Worm (Caenorhabditis elegans) whole organism, L3 larva: ENCODE results near the gene ver-4.

Experiments used
- R02D3.7 ChIP-seq: fragments of 150-350 bp; optimal IDR thresholded peaks from 2 replicates; lab custom pipeline; 2014; ENCODE audit warnings: missing biosample characterization, missing genetic modification characterization
- ZK546.5 ChIP-seq: sonication (generic microtip); optimal IDR thresholded peaks from 2 replicates; lab custom pipeline; 2017; ENCODE audit warnings: missing biosample characterization, missing genetic modification characterization
- aly-2 ChIP-seq: fragments of 150-350 bp; optimal IDR thresholded peaks from 2 replicates; lab custom pipeline; 2014; ENCODE audit warnings: missing biosample characterization, missing genetic modification characterization
- ama-1 ChIP-seq: fragments of 150-350 bp; optimal IDR thresholded peaks from 2 replicates; lab custom pipeline; 2018
- ceh-16 ChIP-seq: sonication (generic microtip); optimal IDR thresholded peaks from 2 replicates; lab custom pipeline; 2017; ENCODE audit warnings: missing biosample characterization, missing genetic modification characterization
- ceh-28 ChIP-seq: fragments of 150-350 bp; optimal IDR thresholded peaks from 2 replicates; lab custom pipeline; 2014; ENCODE audit warnings: missing biosample characterization, missing genetic modification reagents, missing genetic modification characterization
- ceh-9 ChIP-seq: sonication (generic microtip); optimal IDR thresholded peaks from 2 replicates; lab custom pipeline; 2018; ENCODE audit warnings: missing biosample characterization, missing genetic modification characterization
- daf-12 ChIP-seq: fragments of 150-350 bp; optimal IDR thresholded peaks from 2 replicates; lab custom pipeline; 2014; ENCODE audit warnings: missing biosample characterization, missing genetic modification reagents, missing genetic modification characterization
- egl-27 ChIP-seq: sonication (generic microtip); optimal IDR thresholded peaks from 4 replicates; lab custom pipeline; 2017; ENCODE audit warnings: missing biosample characterization, missing genetic modification reagents, missing genetic modification characterization
- egl-5 ChIP-seq: fragments of 150-350 bp; optimal IDR thresholded peaks from 2 replicates; lab custom pipeline; 2017; ENCODE audit warnings: missing biosample characterization, missing genetic modification reagents, missing genetic modification characterization, inconsistent platforms
- elt-1 ChIP-seq: fragments of 150-350 bp; optimal IDR thresholded peaks from 2 replicates; lab custom pipeline; 2014; ENCODE audit warnings: missing biosample characterization, missing genetic modification characterization
- elt-2 ChIP-seq: sonication (generic microtip); optimal IDR thresholded peaks from 2 replicates; lab custom pipeline; 2016; ENCODE audit warnings: missing genetic modification reagents, mild to moderate bottlenecking, missing genetic modification characterization, missing compliant biosample characterization
- elt-3 ChIP-seq, 3 experiments: fragments of 150-350 bp in 1 of 3; sonication (generic microtip) in 2 of 3; optimal IDR thresholded peaks; 2 replicates in 2 of 3; 4 replicates in 1 of 3; lab custom pipeline; 2014 to 2017; ENCODE audit warnings: missing biosample characterization in 3 of 3, missing genetic modification characterization in 3 of 3
- eor-1 ChIP-seq, 2 experiments: fragments of 150-350 bp; optimal IDR thresholded peaks; 2 replicates each; lab custom pipeline; 2014 to 2018; ENCODE audit warnings: missing biosample characterization in 2 of 2, missing genetic modification characterization in 2 of 2
- fkh-10 ChIP-seq: sonication (generic microtip); optimal IDR thresholded peaks from 2 replicates; lab custom pipeline; 2017; ENCODE audit warnings: missing biosample characterization, missing genetic modification reagents, missing genetic modification characterization
- fkh-2 ChIP-seq: fragments of 150-350 bp; optimal IDR thresholded peaks from 2 replicates; lab custom pipeline; 2014; ENCODE audit warnings: missing biosample characterization, missing genetic modification reagents, missing genetic modification characterization
- fos-1 ChIP-seq: fragments of 150-350 bp; optimal IDR thresholded peaks from 2 replicates; lab custom pipeline; 2014; ENCODE audit warnings: missing biosample characterization, missing genetic modification characterization
- hmg-11 ChIP-seq: sonication (generic microtip); optimal IDR thresholded peaks from 2 replicates; lab custom pipeline; 2016; ENCODE audit warnings: missing genetic modification characterization, missing compliant biosample characterization
- jun-1 ChIP-seq: fragments of 150-350 bp; optimal IDR thresholded peaks from 2 replicates; lab custom pipeline; 2014; ENCODE audit warnings: missing biosample characterization, missing genetic modification reagents, missing genetic modification characterization
- lin-15B ChIP-seq: fragments of 150-350 bp; optimal IDR thresholded peaks from 2 replicates; lab custom pipeline; 2014; ENCODE audit warnings: missing biosample characterization, missing genetic modification characterization
- lin-39 ChIP-seq: fragments of 150-350 bp; optimal IDR thresholded peaks from 2 replicates; lab custom pipeline; 2018; ENCODE audit warnings: missing biosample characterization, missing genetic modification reagents, missing genetic modification characterization
- lsy-12 ChIP-seq: sonication (generic microtip); optimal IDR thresholded peaks from 2 replicates; lab custom pipeline; 2016; ENCODE audit warnings: mild to moderate bottlenecking, missing genetic modification characterization, missing compliant biosample characterization
- mdl-1 ChIP-seq: fragments of 150-350 bp; optimal IDR thresholded peaks from 2 replicates; lab custom pipeline; 2014; ENCODE audit warnings: missing biosample characterization, missing genetic modification characterization
- nfya-1 ChIP-seq: sonication (generic microtip); optimal IDR thresholded peaks from 2 replicates; lab custom pipeline; 2017; ENCODE audit warnings: missing genetic modification characterization, mild to moderate bottlenecking, missing compliant biosample characterization, antibody characterized with exemption, moderate library complexity; ENCODE audit not compliant: insufficient read depth
- nhr-11 ChIP-seq: fragments of 150-350 bp; optimal IDR thresholded peaks from 2 replicates; lab custom pipeline; 2014; ENCODE audit warnings: missing biosample characterization, missing genetic modification characterization
- nhr-12 ChIP-seq: fragments of 150-350 bp; optimal IDR thresholded peaks from 2 replicates; lab custom pipeline; 2014; ENCODE audit warnings: missing biosample characterization, missing genetic modification characterization
- nhr-23 ChIP-seq: fragments of 150-350 bp; optimal IDR thresholded peaks from 2 replicates; lab custom pipeline; 2014; ENCODE audit warnings: missing biosample characterization, missing genetic modification reagents, missing genetic modification characterization
- nhr-25 ChIP-seq: sonication (generic microtip); optimal IDR thresholded peaks from 2 replicates; lab custom pipeline; 2017; ENCODE audit warnings: missing biosample characterization, missing genetic modification characterization
- nhr-28 ChIP-seq: fragments of 150-350 bp; optimal IDR thresholded peaks from 2 replicates; lab custom pipeline; 2014; ENCODE audit warnings: missing biosample characterization, missing genetic modification characterization
- nhr-43 ChIP-seq: sonication (generic microtip); optimal IDR thresholded peaks from 2 replicates; lab custom pipeline; 2016; ENCODE audit warnings: mild to moderate bottlenecking, missing genetic modification characterization, missing compliant biosample characterization; ENCODE audit not compliant: poor library complexity, severe bottlenecking
- nhr-67 ChIP-seq: fragments of 150-350 bp; optimal IDR thresholded peaks from 2 replicates; lab custom pipeline; 2014; ENCODE audit warnings: missing biosample characterization, missing genetic modification characterization
- nhr-77 ChIP-seq: fragments of 150-350 bp; optimal IDR thresholded peaks from 2 replicates; lab custom pipeline; 2014; ENCODE audit warnings: missing biosample characterization, missing genetic modification characterization
- pha-4 ChIP-seq: fragments of 150-350 bp; optimal IDR thresholded peaks from 2 replicates; lab custom pipeline; 2014; ENCODE audit warnings: missing biosample characterization, missing genetic modification reagents, missing genetic modification characterization
- pqm-1 ChIP-seq: fragments of 150-350 bp; optimal IDR thresholded peaks from 2 replicates; lab custom pipeline; 2017; ENCODE audit warnings: missing biosample characterization, missing genetic modification characterization, inconsistent platforms
- sea-2 ChIP-seq: fragments of 150-350 bp; sonication (generic microtip); optimal IDR thresholded peaks from 4 replicates; lab custom pipeline; 2014; ENCODE audit warnings: missing biosample characterization, missing genetic modification reagents, missing genetic modification characterization
- skn-1 ChIP-seq: fragments of 150-350 bp; optimal IDR thresholded peaks from 2 replicates; lab custom pipeline; 2014; ENCODE audit warnings: missing biosample characterization, missing genetic modification characterization
- snpc-4 ChIP-seq: fragments of 150-350 bp; optimal IDR thresholded peaks from 2 replicates; lab custom pipeline; 2014; ENCODE audit warnings: missing biosample characterization, missing genetic modification characterization
- tbx-2 ChIP-seq: sonication (generic microtip); optimal IDR thresholded peaks from 2 replicates; lab custom pipeline; 2016; ENCODE audit warnings: mild to moderate bottlenecking, missing genetic modification characterization, missing compliant biosample characterization
- unc-39 ChIP-seq: sonication (generic microtip); optimal IDR thresholded peaks from 4 replicates; lab custom pipeline; 2017; ENCODE audit warnings: missing biosample characterization, missing genetic modification characterization
- unc-62 ChIP-seq: fragments of 150-350 bp; sonication (generic microtip); optimal IDR thresholded peaks from 4 replicates; lab custom pipeline; 2014; ENCODE audit warnings: missing biosample characterization, missing genetic modification reagents, missing genetic modification characterization
- zag-1 ChIP-seq: fragments of 150-350 bp; optimal IDR thresholded peaks from 2 replicates; lab custom pipeline; 2014; ENCODE audit warnings: missing biosample characterization, missing genetic modification characterization
- ztf-11 ChIP-seq: fragments of 150-350 bp; optimal IDR thresholded peaks from 2 replicates; lab custom pipeline; 2014; ENCODE audit warnings: missing biosample characterization, missing genetic modification characterization
- ztf-4 ChIP-seq: fragments of 150-350 bp; optimal IDR thresholded peaks from 2 replicates; lab custom pipeline; 2014; ENCODE audit warnings: missing biosample characterization, missing genetic modification characterization

ver-4 gene

ce11 chrX:11008052-11008451 is 25.9 kb downstream of the ver-4 start, which contains the start of gene del-5:
del-5 (minus strand) TSS chrX:11008181.
- TF ChIP-seq sea-2 (no peak), skn-1 (tag; lab: Kevin White, UChicago) (no peak), egl-27 (tag; lab: Kevin White, UChicago) (no peak), nhr-25 (tag; lab: Kevin White, UChicago) (no peak), nhr-67 (no peak), ceh-16 (no peak), snpc-4 (tag; lab: Kevin White, UChicago) (no peak), egl-5 (tag; lab: Kevin White, UChicago) (no peak), lin-39 (no peak), nhr-12 (tag; lab: Kevin White, UChicago) (no peak), unc-39 (no peak), nhr-28 (tag; lab: Kevin White, UChicago) (no peak), ztf-4 (tag; lab: Kevin White, UChicago) (no peak), daf-12 (no peak), mdl-1 (no peak), R02D3.7 (tag; lab: Kevin White, UChicago) (no peak), pha-4 (tag; lab: Kevin White, UChicago) (no peak), lsy-12 (no peak), nhr-11 (tag; lab: Kevin White, UChicago) (no peak), ztf-11 (no peak), lin-15B (tag; lab: Kevin White, UChicago) (no peak), fos-1 (tag; lab: Kevin White, UChicago) (no peak), eor-1 (tag; optimal IDR thresholded peaks at IDR 0.05; lab: Kevin White, UChicago) (no peak), nhr-23 (tag; lab: Kevin White, UChicago) (no peak), fkh-2 (no peak), elt-2 (tag; lab: Kevin White, UChicago) (peak; percentile 90), ceh-9 (tag; lab: Kevin White, UChicago) (no peak), hmg-11 (no peak), nfya-1 (peak; percentile 16), ZK546.5 (tag; lab: Kevin White, UChicago) (no peak), ama-1 (lab: Kevin White, UChicago) (no peak), unc-62 (GFP tag; lab: Kevin White, UChicago) (no peak), pqm-1 (peak; percentile 84), nhr-43 (tag; lab: Kevin White, UChicago) (no peak), elt-1 (no peak), jun-1 (tag; lab: Kevin White, UChicago) (peak; percentile 6)

ce11 chrX:11008954-11009353 is 26.8 kb downstream of the ver-4 start, which contains the start of gene ttr-31:
ttr-31 (minus strand) TSS chrX:11009054.
- TF ChIP-seq pha-4 (tag; lab: Kevin White, UChicago) (no peak), snpc-4 (tag; lab: Kevin White, UChicago) (no peak), elt-2 (tag; lab: Kevin White, UChicago) (no peak), fkh-2 (no peak), eor-1 (tag; optimal IDR thresholded peaks at IDR 0.05; lab: Kevin White, UChicago) (no peak), elt-3 (tag; optimal IDR thresholded peaks at IDR 0.05; lab: Kevin White, UChicago) (no peak), nhr-67 (no peak), nhr-28 (tag; lab: Kevin White, UChicago) (no peak), aly-2 (no peak), ceh-16 (no peak), daf-12 (no peak), unc-62 (GFP tag; lab: Kevin White, UChicago) (no peak), jun-1 (tag; lab: Kevin White, UChicago) (no peak), nhr-12 (tag; lab: Kevin White, UChicago) (no peak)

DNA sequence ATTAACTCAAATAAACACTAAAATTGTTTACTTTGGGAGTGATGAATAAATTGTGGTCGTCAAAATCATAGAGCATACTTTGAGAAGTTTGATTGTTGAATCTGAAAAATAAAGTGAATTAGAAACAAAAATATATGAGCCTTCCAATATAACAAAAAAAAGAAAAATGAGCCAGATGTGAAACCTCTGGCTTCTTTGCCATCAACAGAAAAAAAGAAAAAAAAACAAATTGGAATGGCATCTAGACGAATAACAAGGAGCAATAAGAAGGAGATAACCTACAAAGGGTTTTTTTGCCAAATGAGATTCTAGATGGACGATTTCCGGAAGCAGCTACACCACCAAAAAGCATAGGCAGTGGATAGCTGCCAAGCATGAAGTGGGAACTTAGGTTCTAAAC is 28.4 kb downstream of the ver-4 start, which contains the start of gene F58A3.4:
TSS of gene F58A3.4 (minus strand) at position 101 of the 400 bp plus-strand sequence.
- TF ChIP-seq lin-15B (tag; lab: Kevin White, UChicago) (no peak), fkh-10 (GFP tag; lab: Kevin White, UChicago) (no peak), lin-39 (no peak), tbx-2 (tag; lab: Kevin White, UChicago) (no peak), nhr-43 (tag; lab: Kevin White, UChicago) (no peak), hmg-11 (no peak), ama-1 (lab: Kevin White, UChicago) (no peak), ceh-28 (tag; lab: Kevin White, UChicago) (no peak), fkh-2 (no peak), elt-1 (no peak), zag-1 (tag; lab: Kevin White, UChicago) (no peak), skn-1 (tag; lab: Kevin White, UChicago) (no peak), nhr-11 (tag; lab: Kevin White, UChicago) (no peak), lsy-12 (no peak), ceh-16 (no peak), nhr-77 (tag; lab: Kevin White, UChicago) (no peak), unc-39 (no peak), snpc-4 (tag; lab: Kevin White, UChicago) (no peak), nfya-1 (no peak)
- TF ChIP-seq, all 47 proteins: peak for 0
